Fruit fly (Drosophila melanogaster): ENCODE results near the gene G6P.

G6P gene

dm6 chr2L:2782790-2783189 is 32.8 kb downstream of the G6P start:
- TF ChIP-seq Jra (GFP tag; optimal IDR thresholded peaks at IDR 0.05): no peak
- TF ChIP-seq Dif (GFP tag; optimal IDR thresholded peaks at IDR 0.05; ENCODE audit: partially characterized antibody): no peak
- no peak for TF ChIP-seq Hnf4 (GFP tag; optimal IDR thresholded peaks at IDR 0.05)
- TF ChIP-seq CG32264 (GFP tag; optimal IDR thresholded peaks at IDR 0.05): no peak
- TF ChIP-seq woc (GFP tag; optimal IDR thresholded peaks at IDR 0.05): no peak
- TF ChIP-seq OdsH (GFP tag; optimal IDR thresholded peaks at IDR 0.05): no peak
- no peak for TF ChIP-seq CrebA (GFP tag; optimal IDR thresholded peaks at IDR 0.05; ENCODE audit: borderline replicate concordance)
- TF ChIP-seq HLH106 (tag; optimal IDR thresholded peaks at IDR 0.05): no peak
- TF ChIP-seq jim (GFP tag; optimal IDR thresholded peaks at IDR 0.05): no peak
- no peak for TF ChIP-seq br (GFP tag; optimal IDR thresholded peaks at IDR 0.05)

dm6 chr2L:2771676-2772075 is 43.9 kb downstream of the G6P start, which contains the start of gene CG15399:
CG15399 (minus strand) TSS chr2L:2771776.
- TF ChIP-seq usp (GFP tag; optimal IDR thresholded peaks at IDR 0.05) (no peak), Myc (optimal IDR thresholded peaks at IDR 0.05) (no peak), Jra (GFP tag; optimal IDR thresholded peaks at IDR 0.05) (no peak), sv (GFP tag; optimal IDR thresholded peaks at IDR 0.05) (no peak), pan (optimal IDR thresholded peaks at IDR 0.05) (no peak), ey (GFP tag; optimal IDR thresholded peaks at IDR 0.05) (no peak), dsf (GFP tag; optimal IDR thresholded peaks at IDR 0.05; ENCODE audit: borderline replicate concordance) (no peak), tai (GFP tag; optimal IDR thresholded peaks at IDR 0.05) (no peak), Dif (GFP tag; optimal IDR thresholded peaks at IDR 0.05; ENCODE audit: partially characterized antibody) (no peak)

- no peak for TF ChIP-seq usp (GFP tag; optimal IDR thresholded peaks at IDR 0.05)
- TF ChIP-seq rgr (GFP tag; optimal IDR thresholded peaks at IDR 0.05): no peak
- TF ChIP-seq tai (GFP tag; optimal IDR thresholded peaks at IDR 0.05): no peak
- TF ChIP-seq sv (GFP tag; optimal IDR thresholded peaks at IDR 0.05): no peak
- no peak for TF ChIP-seq foxo (GFP tag; optimal IDR thresholded peaks at IDR 0.05)
- peak; percentile 94 for TF ChIP-seq Hnf4 (GFP tag; optimal IDR thresholded peaks at IDR 0.05)
- TF ChIP-seq Rel (GFP tag; optimal IDR thresholded peaks at IDR 0.05): no peak
- TF ChIP-seq Rel (tag; optimal IDR thresholded peaks at IDR 0.05): peak; percentile 53
- TF ChIP-seq dmrt93B (GFP tag; optimal IDR thresholded peaks at IDR 0.05): no peak
- no peak for TF ChIP-seq GATAd (GFP tag; optimal IDR thresholded peaks at IDR 0.05)
- peak; percentile 12 for TF ChIP-seq h (GFP tag; optimal IDR thresholded peaks at IDR 0.05)
- no peak for TF ChIP-seq sage (GFP tag; optimal IDR thresholded peaks at IDR 0.05)
- TF ChIP-seq brk (GFP tag; optimal IDR thresholded peaks at IDR 0.05): no peak
- TF ChIP-seq CG9705 (GFP tag; optimal IDR thresholded peaks at IDR 0.05): no peak
- peak; percentile 57 for TF ChIP-seq Sp1 (GFP tag; optimal IDR thresholded peaks at IDR 0.05)
- no peak for TF ChIP-seq psq (GFP tag; optimal IDR thresholded peaks at IDR 0.05)
- no peak for TF ChIP-seq CG32264 (GFP tag; optimal IDR thresholded peaks at IDR 0.05)
- no peak for TF ChIP-seq Myc (optimal IDR thresholded peaks at IDR 0.05)
- peak; percentile 33 for TF ChIP-seq br (GFP tag; optimal IDR thresholded peaks at IDR 0.05)
- TF ChIP-seq Hr83 (GFP tag; optimal IDR thresholded peaks at IDR 0.05; ENCODE audit: poor library complexity, severe bottlenecking): no peak
- no peak for TF ChIP-seq dl (GFP tag; optimal IDR thresholded peaks at IDR 0.05; ENCODE audit: insufficient read depth in 1 of 2, partially characterized antibody in 2 of 2)
- TF ChIP-seq Mio (GFP tag; optimal IDR thresholded peaks at IDR 0.05): no peak
- TF ChIP-seq CrebA (GFP tag; optimal IDR thresholded peaks at IDR 0.05; ENCODE audit: borderline replicate concordance): no peak
- TF ChIP-seq woc (GFP tag; optimal IDR thresholded peaks at IDR 0.05): no peak
- TF ChIP-seq HLH106 (tag; optimal IDR thresholded peaks at IDR 0.05): peak; percentile 4
- no peak for TF ChIP-seq fru (GFP tag; optimal IDR thresholded peaks at IDR 0.05)
Observed at dm6 chr2L:2769476-2770185, 45.9 kb downstream of the G6P start, which contains the start of the genes colt and HINT1. colt (minus strand) TSS chr2L:2770069. HINT1 (plus strand) TSS chr2L:2770135.

dm6 chr2L:2767627-2768026 is 47.9 kb downstream of the G6P start, which contains the start of the genes Taf10b and Taf10:
Taf10b (minus strand) TSS chr2L:2767845.
Taf10 (plus strand) TSS chr2L:2767890.
- TF ChIP-seq Dfd (GFP tag; optimal IDR thresholded peaks at IDR 0.05) (no peak), OdsH (GFP tag; optimal IDR thresholded peaks at IDR 0.05) (no peak), sv (GFP tag; optimal IDR thresholded peaks at IDR 0.05) (no peak), Rel (GFP tag; optimal IDR thresholded peaks at IDR 0.05) (no peak), Rel (tag; optimal IDR thresholded peaks at IDR 0.05) (peak; percentile 41), rgr (GFP tag; optimal IDR thresholded peaks at IDR 0.05) (peak; percentile 31), Dif (GFP tag; optimal IDR thresholded peaks at IDR 0.05; ENCODE audit: partially characterized antibody) (no peak), dsf (GFP tag; optimal IDR thresholded peaks at IDR 0.05; ENCODE audit: borderline replicate concordance) (no peak), Sp1 (GFP tag; optimal IDR thresholded peaks at IDR 0.05) (peak; percentile 18), Hnf4 (GFP tag; optimal IDR thresholded peaks at IDR 0.05) (no peak), Hr83 (GFP tag; optimal IDR thresholded peaks at IDR 0.05; ENCODE audit: poor library complexity, severe bottlenecking) (peak; percentile 2), tai (GFP tag; optimal IDR thresholded peaks at IDR 0.05) (no peak), Abd-B (GFP tag; optimal IDR thresholded peaks at IDR 0.05) (no peak), Vsx2 (GFP tag; optimal IDR thresholded peaks at IDR 0.05; ENCODE audit: partially characterized antibody) (no peak), h (GFP tag; optimal IDR thresholded peaks at IDR 0.05) (peak; percentile 4), foxo (GFP tag; optimal IDR thresholded peaks at IDR 0.05) (no peak)
